Fruit fly (Drosophila melanogaster): Measurements from ENCODE around the gene Rop.

The Rop gene

DNA sequence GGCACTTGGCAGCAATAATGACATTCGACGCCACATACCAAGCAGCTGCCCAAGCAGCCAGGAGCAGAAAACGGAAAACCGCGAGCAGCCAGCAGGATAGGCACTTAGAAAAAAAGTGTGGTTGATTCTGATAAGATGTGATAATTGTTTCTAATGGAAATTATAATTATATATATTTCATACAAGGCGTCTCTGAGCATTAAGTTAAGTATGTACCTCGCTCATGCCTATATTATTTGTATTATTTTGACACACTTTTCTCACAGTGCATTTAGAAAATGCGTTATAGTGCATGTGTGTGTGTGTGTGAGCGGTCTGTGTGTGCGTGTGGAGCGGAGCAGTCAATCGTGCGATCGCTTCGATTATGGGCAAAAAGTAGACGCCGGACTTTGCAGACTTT, 19.6 kb upstream of the Rop start (continued):
- TF ChIP-seq CG13287 (GFP tag; IDR thresholded peaks at IDR 0.05; ENCODE audit: partially characterized antibody) (no peak), esg (GFP tag; conservative IDR thresholded peaks at IDR 0.05) (no peak), inv (GFP tag; IDR thresholded peaks at IDR 0.05; ENCODE audit: partially characterized antibody) (no peak), CG1529 (GFP tag; optimal IDR thresholded peaks at IDR 0.05) (no peak), lmd (GFP tag; IDR thresholded peaks at IDR 0.05) (no peak), CG15601 (tag; optimal IDR thresholded peaks at IDR 0.05) (no peak), CG3838 (GFP tag; optimal IDR thresholded peaks at IDR 0.05) (no peak), insv (GFP tag; optimal IDR thresholded peaks at IDR 0.05) (no peak), CG4424 (GFP tag; optimal IDR thresholded peaks at IDR 0.05) (peak; percentile 60), CG8281 (tag; optimal IDR thresholded peaks at IDR 0.05) (no peak), Hey (tag; optimal IDR thresholded peaks at IDR 0.05) (no peak), slp2 (GFP tag; optimal IDR thresholded peaks at IDR 0.05) (no peak), CG4820 (GFP tag; optimal IDR thresholded peaks at IDR 0.05) (peak; percentile 7), Max (GFP tag; optimal IDR thresholded peaks at IDR 0.05) (no peak), pfk (GFP tag; optimal IDR thresholded peaks at IDR 0.05) (no peak), CG3847 (GFP tag; IDR thresholded peaks at IDR 0.05) (no peak), Sin3A (optimal IDR thresholded peaks at IDR 0.05) (no peak), CG10267 (tag; optimal IDR thresholded peaks at IDR 0.05) (peak; percentile 28), Usf (GFP tag; optimal IDR thresholded peaks at IDR 0.05) (no peak), ftz-f1 (GFP tag; optimal IDR thresholded peaks at IDR 0.05) (no peak), CkIIα-i1 (GFP tag; IDR thresholded peaks at IDR 0.05) (no peak), br (optimal IDR thresholded peaks at IDR 0.05) (no peak), grau (tag; optimal IDR thresholded peaks at IDR 0.05) (no peak), salm (tag; optimal IDR thresholded peaks at IDR 0.05) (no peak), CG1602 (GFP tag; optimal IDR thresholded peaks at IDR 0.05) (peak; percentile 33), Bdp1 (GFP tag; optimal IDR thresholded peaks at IDR 0.05) (no peak), CG3995 (GFP tag; optimal IDR thresholded peaks at IDR 0.05) (no peak), slbo (GFP tag; IDR thresholded peaks at IDR 0.05) (no peak), trh (GFP tag; optimal IDR thresholded peaks at IDR 0.05) (no peak), stwl (tag; optimal IDR thresholded peaks at IDR 0.05) (no peak), D (optimal IDR thresholded peaks at IDR 0.05) (no peak), D (GFP tag; optimal IDR thresholded peaks at IDR 0.05) (no peak), CG42726 (GFP tag; IDR thresholded peaks at IDR 0.05; ENCODE audit: partially characterized antibody) (no peak), gsb-n (tag; optimal IDR thresholded peaks at IDR 0.05) (no peak), CG11696 (GFP tag; IDR thresholded peaks at IDR 0.05) (no peak), cato (GFP tag; optimal IDR thresholded peaks at IDR 0.05; ENCODE audit: borderline replicate concordance) (no peak), CG5180 (GFP tag; optimal IDR thresholded peaks at IDR 0.05) (no peak), HLH3B (GFP tag; IDR thresholded peaks at IDR 0.05) (no peak), CG13296 (GFP tag; optimal IDR thresholded peaks at IDR 0.05) (no peak), CG10321 (GFP tag; IDR thresholded peaks at IDR 0.05) (no peak), gro (GFP tag; optimal IDR thresholded peaks at IDR 0.05) (no peak), CG10274 (GFP tag; optimal IDR thresholded peaks at IDR 0.05) (no peak), ase (GFP tag; IDR thresholded peaks at IDR 0.05) (no peak), ATbp (GFP tag; optimal IDR thresholded peaks at IDR 0.05) (no peak), oc (tag; optimal IDR thresholded peaks at IDR 0.05) (no peak), sisA (GFP tag; IDR thresholded peaks at IDR 0.05) (no peak; the same call in 1 of the 2 replicates), dan (GFP tag; IDR thresholded peaks at IDR 0.05) (0 out of 2 replicates have a peak, but pooled peaks have one; percentile 30), Side (GFP tag; optimal IDR thresholded peaks at IDR 0.05) (no peak), mld (GFP tag; IDR thresholded peaks at IDR 0.05; ENCODE audit: partially characterized antibody) (no peak), CG1233 (GFP tag; optimal IDR thresholded peaks at IDR 0.05) (no peak), D19B (GFP tag; optimal IDR thresholded peaks at IDR 0.05) (no peak)
